Worm (Caenorhabditis elegans): ENCODE data around the gene rpm-1.

The rpm-1 gene

DNA sequence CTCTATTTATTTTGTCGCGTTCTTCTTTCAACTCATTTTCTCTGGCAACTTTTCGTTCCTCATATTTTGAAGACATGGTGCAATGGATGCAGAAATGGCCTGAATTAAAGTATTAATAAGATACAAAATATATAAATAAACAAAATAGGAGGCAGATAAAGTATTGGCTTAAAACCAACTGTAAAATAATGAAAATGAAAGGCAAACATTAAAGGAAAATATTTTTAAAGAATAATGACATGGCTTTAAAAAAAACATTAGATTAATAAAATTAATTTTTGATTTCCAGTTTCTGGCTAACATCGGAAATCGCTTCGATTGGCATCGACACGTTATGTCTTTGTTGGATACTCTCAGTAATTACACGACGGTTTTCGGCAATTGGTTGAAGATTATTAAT lies 59.3 kb downstream of the rpm-1 start, which contains the start of gene ddn-1:
ddn-1 (minus strand) TSS at position 101 of the 400 bp plus-strand sequence.
- no peak for TF ChIP-seq ama-1 (optimal IDR thresholded peaks at IDR 0.05)
- no peak for TF ChIP-seq lin-39 (tag; optimal IDR thresholded peaks at IDR 0.05)
- no peak for TF ChIP-seq snpc-4 (tag; optimal IDR thresholded peaks at IDR 0.05)
- no peak for TF ChIP-seq lin-13 (GFP tag; optimal IDR thresholded peaks at IDR 0.05)
- TF ChIP-seq nhr-25 (tag; optimal IDR thresholded peaks at IDR 0.05), result no peak
- no peak for TF ChIP-seq Y55F3AM.14 (GFP tag; optimal IDR thresholded peaks at IDR 0.05)
- no peak for TF ChIP-seq gmeb-1 (tag; optimal IDR thresholded peaks at IDR 0.05)
- TF ChIP-seq nhr-11 (tag; optimal IDR thresholded peaks at IDR 0.05), result no peak
- TF ChIP-seq crh-2 (tag; optimal IDR thresholded peaks at IDR 0.05), result no peak
- TF ChIP-seq lsy-2 (tag; optimal IDR thresholded peaks at IDR 0.05), result no peak

DNA sequence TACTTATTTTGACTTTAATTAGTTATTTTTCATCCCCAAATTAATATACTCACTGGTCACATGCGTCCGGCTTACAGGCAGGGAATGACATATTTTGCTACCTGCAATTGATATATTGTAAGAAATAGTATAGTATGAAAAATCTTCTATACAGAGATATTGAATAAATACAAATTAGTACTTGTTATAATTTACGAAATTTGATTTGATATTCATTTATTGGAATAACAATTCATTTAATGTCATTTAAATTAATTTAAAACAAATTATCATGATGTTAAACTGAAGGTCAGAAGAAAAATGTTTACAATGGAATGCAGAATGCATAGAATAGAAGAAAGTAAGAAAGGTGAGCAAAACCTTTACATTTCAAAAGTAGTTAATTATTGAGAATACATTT lies 61.1 kb downstream of the rpm-1 start, which contains the start of gene B0507.7:
B0507.7 (minus strand) TSS at position 101 of the 400 bp plus-strand sequence.
- TF ChIP-seq Y55F3AM.14 (GFP tag; optimal IDR thresholded peaks at IDR 0.05), result no peak
- TF ChIP-seq sem-4 (tag; optimal IDR thresholded peaks at IDR 0.05), result no peak
- TF ChIP-seq C34F6.9 (tag; optimal IDR thresholded peaks at IDR 0.05), result no peak
- no peak for TF ChIP-seq ztf-11 (tag; optimal IDR thresholded peaks at IDR 0.05)
- no peak for TF ChIP-seq nhr-21 (tag; optimal IDR thresholded peaks at IDR 0.05)
- no peak for TF ChIP-seq unc-55 (GFP tag; optimal IDR thresholded peaks at IDR 0.05)
- TF ChIP-seq lsy-2 (tag; optimal IDR thresholded peaks at IDR 0.05), result no peak
- TF ChIP-seq lin-13 (GFP tag; optimal IDR thresholded peaks at IDR 0.05), result no peak
- no peak for TF ChIP-seq nhr-12 (tag; optimal IDR thresholded peaks at IDR 0.05)
- TF ChIP-seq peb-1 (tag; optimal IDR thresholded peaks at IDR 0.05), result no peak

Measured in whole organism, L2 larva.